Worm (Caenorhabditis elegans): ENCODE measurements around the gene tag-151.

- TF ChIP-seq him-1 (tag; optimal IDR thresholded peaks at IDR 0.05) = no peak
- no peak for TF ChIP-seq W03F9.2 (tag; optimal IDR thresholded peaks at IDR 0.05)
- no peak for TF ChIP-seq dao-5 (tag; optimal IDR thresholded peaks at IDR 0.05)
Measured at ce11 chrII:4758462-4758861, 48.4 kb downstream of the tag-151 start, which contains the start of gene F26G1.3.
